Worm (Caenorhabditis elegans) whole organism, L3 larva: ENCODE results near the gene F01D5.7.
A peak's percentile ranks its signal among the peaks of the same experiment; 100 is the strongest.

ENCODE experiments used
- R02D3.7 ChIP-seq: fragments of 150-350 bp; optimal IDR thresholded peaks from 2 replicates; lab custom pipeline; 2014; ENCODE audit warnings: missing biosample characterization, missing genetic modification characterization
- ceh-16 ChIP-seq: sonication (generic microtip); optimal IDR thresholded peaks from 2 replicates; lab custom pipeline; 2017; ENCODE audit warnings: missing biosample characterization, missing genetic modification characterization
- ceh-28 ChIP-seq: fragments of 150-350 bp; optimal IDR thresholded peaks from 2 replicates; lab custom pipeline; 2014; ENCODE audit warnings: missing biosample characterization, missing genetic modification reagents, missing genetic modification characterization
- ceh-82 ChIP-seq: fragments of 150-350 bp; optimal IDR thresholded peaks from 2 replicates; lab custom pipeline; 2014; ENCODE audit warnings: missing biosample characterization, missing genetic modification characterization
- ceh-9 ChIP-seq: sonication (generic microtip); optimal IDR thresholded peaks from 2 replicates; lab custom pipeline; 2018; ENCODE audit warnings: missing biosample characterization, missing genetic modification characterization
- daf-12 ChIP-seq: fragments of 150-350 bp; optimal IDR thresholded peaks from 2 replicates; lab custom pipeline; 2014; ENCODE audit warnings: missing biosample characterization, missing genetic modification reagents, missing genetic modification characterization
- egl-27 ChIP-seq: sonication (generic microtip); optimal IDR thresholded peaks from 4 replicates; lab custom pipeline; 2017; ENCODE audit warnings: missing biosample characterization, missing genetic modification reagents, missing genetic modification characterization
- egl-5 ChIP-seq: fragments of 150-350 bp; optimal IDR thresholded peaks from 2 replicates; lab custom pipeline; 2017; ENCODE audit warnings: missing biosample characterization, missing genetic modification reagents, missing genetic modification characterization, inconsistent platforms
- elt-1 ChIP-seq: fragments of 150-350 bp; optimal IDR thresholded peaks from 2 replicates; lab custom pipeline; 2014; ENCODE audit warnings: missing biosample characterization, missing genetic modification characterization
- elt-2 ChIP-seq: sonication (generic microtip); optimal IDR thresholded peaks from 2 replicates; lab custom pipeline; 2016; ENCODE audit warnings: missing genetic modification reagents, mild to moderate bottlenecking, missing genetic modification characterization, missing compliant biosample characterization
- elt-3 ChIP-seq, 3 experiments: fragments of 150-350 bp in 1 of 3; sonication (generic microtip) in 2 of 3; optimal IDR thresholded peaks; 2 replicates in 2 of 3; 4 replicates in 1 of 3; lab custom pipeline; 2014 to 2017; ENCODE audit warnings: missing biosample characterization in 3 of 3, missing genetic modification characterization in 3 of 3
- eor-1 ChIP-seq, 2 experiments: fragments of 150-350 bp; optimal IDR thresholded peaks; 2 replicates each; lab custom pipeline; 2014 to 2018; ENCODE audit warnings: missing biosample characterization in 2 of 2, missing genetic modification characterization in 2 of 2
- fkh-2 ChIP-seq: fragments of 150-350 bp; optimal IDR thresholded peaks from 2 replicates; lab custom pipeline; 2014; ENCODE audit warnings: missing biosample characterization, missing genetic modification reagents, missing genetic modification characterization
- hmg-11 ChIP-seq: sonication (generic microtip); optimal IDR thresholded peaks from 2 replicates; lab custom pipeline; 2016; ENCODE audit warnings: missing genetic modification characterization, missing compliant biosample characterization
- jun-1 ChIP-seq: fragments of 150-350 bp; optimal IDR thresholded peaks from 2 replicates; lab custom pipeline; 2014; ENCODE audit warnings: missing biosample characterization, missing genetic modification reagents, missing genetic modification characterization
- lin-15B ChIP-seq: fragments of 150-350 bp; optimal IDR thresholded peaks from 2 replicates; lab custom pipeline; 2014; ENCODE audit warnings: missing biosample characterization, missing genetic modification characterization
- lin-39 ChIP-seq: fragments of 150-350 bp; optimal IDR thresholded peaks from 2 replicates; lab custom pipeline; 2018; ENCODE audit warnings: missing biosample characterization, missing genetic modification reagents, missing genetic modification characterization
- lsy-12 ChIP-seq: sonication (generic microtip); optimal IDR thresholded peaks from 2 replicates; lab custom pipeline; 2016; ENCODE audit warnings: mild to moderate bottlenecking, missing genetic modification characterization, missing compliant biosample characterization
- mml-1 ChIP-seq: fragments of 150-350 bp; sonication (generic microtip); optimal IDR thresholded peaks from 3 replicates; lab custom pipeline; 2014; ENCODE audit warnings: missing biosample characterization, missing genetic modification characterization
- nfya-1 ChIP-seq: sonication (generic microtip); optimal IDR thresholded peaks from 2 replicates; lab custom pipeline; 2017; ENCODE audit warnings: missing genetic modification characterization, mild to moderate bottlenecking, missing compliant biosample characterization, antibody characterized with exemption, moderate library complexity; ENCODE audit not compliant: insufficient read depth
- nhr-12 ChIP-seq: fragments of 150-350 bp; optimal IDR thresholded peaks from 2 replicates; lab custom pipeline; 2014; ENCODE audit warnings: missing biosample characterization, missing genetic modification characterization
- nhr-23 ChIP-seq: fragments of 150-350 bp; optimal IDR thresholded peaks from 2 replicates; lab custom pipeline; 2014; ENCODE audit warnings: missing biosample characterization, missing genetic modification reagents, missing genetic modification characterization
- nhr-25 ChIP-seq: sonication (generic microtip); optimal IDR thresholded peaks from 2 replicates; lab custom pipeline; 2017; ENCODE audit warnings: missing biosample characterization, missing genetic modification characterization
- nhr-28 ChIP-seq: fragments of 150-350 bp; optimal IDR thresholded peaks from 2 replicates; lab custom pipeline; 2014; ENCODE audit warnings: missing biosample characterization, missing genetic modification characterization
- nhr-43 ChIP-seq: sonication (generic microtip); optimal IDR thresholded peaks from 2 replicates; lab custom pipeline; 2016; ENCODE audit warnings: mild to moderate bottlenecking, missing genetic modification characterization, missing compliant biosample characterization; ENCODE audit not compliant: poor library complexity, severe bottlenecking
- nhr-67 ChIP-seq: fragments of 150-350 bp; optimal IDR thresholded peaks from 2 replicates; lab custom pipeline; 2014; ENCODE audit warnings: missing biosample characterization, missing genetic modification characterization
- nhr-76 ChIP-seq: fragments of 150-350 bp; sonication (generic microtip); optimal IDR thresholded peaks from 5 replicates; lab custom pipeline; 2014; ENCODE audit warnings: missing biosample characterization, missing genetic modification characterization
- nhr-77 ChIP-seq: fragments of 150-350 bp; optimal IDR thresholded peaks from 2 replicates; lab custom pipeline; 2014; ENCODE audit warnings: missing biosample characterization, missing genetic modification characterization
- pha-4 ChIP-seq: fragments of 150-350 bp; optimal IDR thresholded peaks from 2 replicates; lab custom pipeline; 2014; ENCODE audit warnings: missing biosample characterization, missing genetic modification reagents, missing genetic modification characterization
- pqm-1 ChIP-seq: fragments of 150-350 bp; optimal IDR thresholded peaks from 2 replicates; lab custom pipeline; 2017; ENCODE audit warnings: missing biosample characterization, missing genetic modification characterization, inconsistent platforms
- sea-2 ChIP-seq: fragments of 150-350 bp; sonication (generic microtip); optimal IDR thresholded peaks from 4 replicates; lab custom pipeline; 2014; ENCODE audit warnings: missing biosample characterization, missing genetic modification reagents, missing genetic modification characterization
- snpc-4 ChIP-seq: fragments of 150-350 bp; optimal IDR thresholded peaks from 2 replicates; lab custom pipeline; 2014; ENCODE audit warnings: missing biosample characterization, missing genetic modification characterization
- tbx-2 ChIP-seq: sonication (generic microtip); optimal IDR thresholded peaks from 2 replicates; lab custom pipeline; 2016; ENCODE audit warnings: mild to moderate bottlenecking, missing genetic modification characterization, missing compliant biosample characterization
- unc-39 ChIP-seq: sonication (generic microtip); optimal IDR thresholded peaks from 4 replicates; lab custom pipeline; 2017; ENCODE audit warnings: missing biosample characterization, missing genetic modification characterization
- ztf-11 ChIP-seq: fragments of 150-350 bp; optimal IDR thresholded peaks from 2 replicates; lab custom pipeline; 2014; ENCODE audit warnings: missing biosample characterization, missing genetic modification characterization
- ztf-4 ChIP-seq: fragments of 150-350 bp; optimal IDR thresholded peaks from 2 replicates; lab custom pipeline; 2014; ENCODE audit warnings: missing biosample characterization, missing genetic modification characterization

The F01D5.7 gene

ce11 chrII:14049097-14049496 is 40.6 kb downstream of the F01D5.7 start (continued):
- TF ChIP-seq nhr-76 (tag; lab: Kevin White, UChicago) (no peak), nhr-12 (no peak), nhr-25 (tag; lab: Kevin White, UChicago) (peak; percentile 63), hmg-11 (tag; lab: Kevin White, UChicago) (peak; percentile 12), ceh-9 (tag; lab: Kevin White, UChicago) (no peak), ztf-4 (tag; lab: Kevin White, UChicago) (no peak), elt-3 (tag; optimal IDR thresholded peaks at IDR 0.05; lab: Kevin White, UChicago) (no peak), ceh-16 (tag; lab: Kevin White, UChicago) (no peak), snpc-4 (tag; lab: Kevin White, UChicago) (peak; percentile 13), sea-2 (GFP tag; lab: Kevin White, UChicago) (no peak), lin-15B (peak; percentile 21)

DNA sequence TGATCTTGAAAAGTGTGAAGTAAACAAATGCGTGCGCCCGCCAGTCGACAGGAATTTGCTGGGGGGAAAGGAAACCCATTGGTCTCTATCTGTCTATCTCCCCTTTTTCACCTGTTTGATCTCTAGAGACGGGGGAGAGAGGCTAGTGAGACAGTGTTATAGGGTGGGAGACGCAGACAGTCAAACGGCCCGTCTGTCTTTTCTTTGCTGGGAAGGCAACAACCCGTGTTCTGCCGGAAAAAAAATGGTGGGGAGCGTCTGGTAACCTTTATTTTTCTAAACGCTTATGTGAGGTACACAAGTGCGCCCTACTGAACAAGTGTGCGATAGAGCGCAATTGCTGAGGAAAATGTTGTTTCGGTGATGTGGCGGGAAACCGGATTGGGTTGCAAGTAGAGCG is 42.0 kb downstream of the F01D5.7 start:
- TF ChIP-seq eor-1 (tag; optimal IDR thresholded peaks at IDR 0.05; lab: Kevin White, UChicago) = no peak
- no peak for TF ChIP-seq elt-3 (tag; optimal IDR thresholded peaks at IDR 0.05; lab: Kevin White, UChicago)
- TF ChIP-seq nfya-1 (tag; lab: Kevin White, UChicago) = peak; percentile 62
- TF ChIP-seq daf-12 = no peak
- TF ChIP-seq elt-2 (tag; lab: Kevin White, UChicago) = peak; percentile 75
- no peak for TF ChIP-seq fkh-2 (tag; lab: Kevin White, UChicago)
- no peak for TF ChIP-seq ceh-16 (tag; lab: Kevin White, UChicago)
- TF ChIP-seq egl-5 = peak; percentile 19
- peak; percentile 76 for TF ChIP-seq nhr-25 (tag; lab: Kevin White, UChicago)
- TF ChIP-seq R02D3.7 (tag; lab: Kevin White, UChicago) = peak; percentile 30
- TF ChIP-seq jun-1 (tag; lab: Kevin White, UChicago) = peak; percentile 54
- peak; percentile 48 for TF ChIP-seq snpc-4 (tag; lab: Kevin White, UChicago)
- TF ChIP-seq hmg-11 (tag; lab: Kevin White, UChicago) = peak; percentile 58
- peak; percentile 89 for TF ChIP-seq pha-4 (tag; lab: Kevin White, UChicago)
- peak; percentile 47 for TF ChIP-seq pqm-1
- peak; percentile 3 for TF ChIP-seq elt-1 (tag; lab: Kevin White, UChicago)
- peak; percentile 42 for TF ChIP-seq lin-39 (tag; lab: Kevin White, UChicago)
- TF ChIP-seq nhr-23 = peak; percentile 24
- TF ChIP-seq lsy-12 (tag; lab: Kevin White, UChicago) = peak; percentile 18
- peak; percentile 70 for TF ChIP-seq lin-15B
- no peak for TF ChIP-seq tbx-2 (tag; lab: Kevin White, UChicago)
- TF ChIP-seq mml-1 = no peak
- TF ChIP-seq nhr-43 (tag; lab: Kevin White, UChicago) = peak; percentile 22
- no peak for TF ChIP-seq nhr-12
- TF ChIP-seq ceh-28 = peak; percentile 50

DNA sequence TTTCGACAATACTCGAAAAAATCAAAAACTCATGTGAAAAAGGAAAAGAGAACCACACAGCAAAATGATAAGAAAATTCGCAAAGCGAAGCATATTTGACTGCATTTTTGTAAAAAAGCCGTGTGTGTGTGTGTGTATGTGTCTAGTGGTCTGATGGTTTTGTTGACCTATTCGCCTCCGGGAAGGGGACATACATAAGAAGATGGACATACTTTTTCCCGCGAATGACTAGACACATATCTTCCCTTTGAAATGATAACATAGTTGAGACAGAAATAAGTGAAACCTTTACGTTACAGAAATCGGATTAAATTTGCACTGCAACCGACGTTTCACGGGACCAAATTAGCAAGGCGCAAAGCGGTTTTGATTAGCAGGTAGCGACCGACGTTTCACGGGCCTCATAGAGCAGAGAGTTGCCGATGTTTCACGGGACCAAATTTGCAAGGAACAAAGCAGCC is 43.0 kb downstream of the F01D5.7 start:
- TF ChIP-seq elt-3 (tag; optimal IDR thresholded peaks at IDR 0.05; lab: Kevin White, UChicago) (no peak), elt-2 (tag; lab: Kevin White, UChicago) (peak; percentile 54), nhr-23 (peak; percentile 17), unc-39 (tag; lab: Kevin White, UChicago) (no peak), pha-4 (tag; lab: Kevin White, UChicago) (peak; percentile 39), pqm-1 (peak; percentile 31)

ce11 chrII:14052204-14052603 is 43.7 kb downstream of the F01D5.7 start, which contains the start of gene daf-5:
TSS of gene daf-5 (minus strand) at chrII:14052304.
- TF ChIP-seq nhr-77 = no peak
- TF ChIP-seq nhr-43 (tag; lab: Kevin White, UChicago) = no peak
- no peak for TF ChIP-seq nhr-67 (tag; lab: Kevin White, UChicago)
- no peak for TF ChIP-seq nhr-23
- TF ChIP-seq ztf-11 (tag; lab: Kevin White, UChicago) = no peak
- TF ChIP-seq nhr-28 (tag; lab: Kevin White, UChicago) = no peak
- no peak for TF ChIP-seq egl-27 (tag; lab: Kevin White, UChicago)
- no peak for TF ChIP-seq jun-1 (tag; lab: Kevin White, UChicago)
- TF ChIP-seq nhr-25 (tag; lab: Kevin White, UChicago) = no peak
- TF ChIP-seq ceh-82 (tag; lab: Kevin White, UChicago) = no peak
- TF ChIP-seq, all 47 proteins: peak for 0
